Worm (Caenorhabditis elegans) whole organism, L3 larva: ENCODE measurements around the gene frm-3.

Experiments
- R02D3.7 ChIP-seq: fragments of 150-350 bp; optimal IDR thresholded peaks from 2 replicates; lab custom pipeline; 2014; ENCODE audit warnings: missing biosample characterization, missing genetic modification characterization
- ceh-82 ChIP-seq: fragments of 150-350 bp; optimal IDR thresholded peaks from 2 replicates; lab custom pipeline; 2014; ENCODE audit warnings: missing biosample characterization, missing genetic modification characterization
- elt-2 ChIP-seq: sonication (generic microtip); optimal IDR thresholded peaks from 2 replicates; lab custom pipeline; 2016; ENCODE audit warnings: missing genetic modification reagents, mild to moderate bottlenecking, missing genetic modification characterization, missing compliant biosample characterization
- fos-1 ChIP-seq: fragments of 150-350 bp; optimal IDR thresholded peaks from 2 replicates; lab custom pipeline; 2014; ENCODE audit warnings: missing biosample characterization, missing genetic modification characterization
- jun-1 ChIP-seq: fragments of 150-350 bp; optimal IDR thresholded peaks from 2 replicates; lab custom pipeline; 2014; ENCODE audit warnings: missing biosample characterization, missing genetic modification reagents, missing genetic modification characterization
- lin-39 ChIP-seq: fragments of 150-350 bp; optimal IDR thresholded peaks from 2 replicates; lab custom pipeline; 2018; ENCODE audit warnings: missing biosample characterization, missing genetic modification reagents, missing genetic modification characterization
- mdl-1 ChIP-seq: fragments of 150-350 bp; optimal IDR thresholded peaks from 2 replicates; lab custom pipeline; 2014; ENCODE audit warnings: missing biosample characterization, missing genetic modification characterization
- nhr-11 ChIP-seq: fragments of 150-350 bp; optimal IDR thresholded peaks from 2 replicates; lab custom pipeline; 2014; ENCODE audit warnings: missing biosample characterization, missing genetic modification characterization
- nhr-237 ChIP-seq: fragments of 150-350 bp; optimal IDR thresholded peaks from 2 replicates; lab custom pipeline; 2014; ENCODE audit warnings: missing biosample characterization, missing genetic modification characterization
- nhr-25 ChIP-seq: sonication (generic microtip); optimal IDR thresholded peaks from 2 replicates; lab custom pipeline; 2017; ENCODE audit warnings: missing biosample characterization, missing genetic modification characterization
- nhr-28 ChIP-seq: fragments of 150-350 bp; optimal IDR thresholded peaks from 2 replicates; lab custom pipeline; 2014; ENCODE audit warnings: missing biosample characterization, missing genetic modification characterization
- nhr-76 ChIP-seq: fragments of 150-350 bp; sonication (generic microtip); optimal IDR thresholded peaks from 5 replicates; lab custom pipeline; 2014; ENCODE audit warnings: missing biosample characterization, missing genetic modification characterization
- unc-62 ChIP-seq: fragments of 150-350 bp; sonication (generic microtip); optimal IDR thresholded peaks from 4 replicates; lab custom pipeline; 2014; ENCODE audit warnings: missing biosample characterization, missing genetic modification reagents, missing genetic modification characterization
- zag-1 ChIP-seq: fragments of 150-350 bp; optimal IDR thresholded peaks from 2 replicates; lab custom pipeline; 2014; ENCODE audit warnings: missing biosample characterization, missing genetic modification characterization

DNA sequence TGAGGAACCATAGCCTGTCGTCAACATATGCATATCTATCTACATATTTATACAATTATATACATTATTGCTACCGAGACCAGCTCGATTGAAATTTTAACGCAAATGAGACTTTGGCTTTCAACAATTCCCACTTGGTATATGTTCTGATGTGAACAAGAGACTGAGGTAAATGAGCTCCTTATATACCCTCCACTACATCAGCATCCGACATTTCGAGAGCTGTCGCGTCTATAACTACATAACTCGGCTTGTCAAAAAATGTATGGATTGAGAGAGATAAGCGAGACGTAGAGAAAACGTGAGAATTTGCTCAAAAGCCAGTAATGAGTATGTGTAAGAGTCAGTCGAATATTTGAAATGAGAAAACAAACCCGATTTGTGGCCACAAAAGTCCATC lies 51.1 kb downstream of the frm-3 start:
- TF ChIP-seq nhr-28 (no peak), fos-1 (tag; lab: Kevin White, UChicago) (no peak), lin-39 (tag; lab: Kevin White, UChicago) (no peak), R02D3.7 (no peak), nhr-237 (tag; lab: Kevin White, UChicago) (no peak), nhr-11 (tag; lab: Kevin White, UChicago) (no peak), ceh-82 (tag; lab: Kevin White, UChicago) (no peak), unc-62 (GFP tag; lab: Kevin White, UChicago) (no peak), jun-1 (tag; lab: Kevin White, UChicago) (no peak), nhr-76 (tag; lab: Kevin White, UChicago) (no peak), zag-1 (tag; lab: Kevin White, UChicago) (no peak), elt-2 (tag; lab: Kevin White, UChicago) (no peak), nhr-25 (tag; lab: Kevin White, UChicago) (no peak), mdl-1 (no peak)
